Fruit fly (Drosophila melanogaster) whole organism, embryonic: ENCODE data around the gene CG33647.

Experiments used
- ATbp ChIP-seq: fragments of 200-800 bp; sonication (Bioruptor generic); optimal IDR thresholded peaks from 2 replicates; lab custom pipeline; 2017; ENCODE audit warnings: missing biosample characterization, mild to moderate bottlenecking, missing genetic modification characterization, missing genetic modification reagents
- BEAF-32 ChIP-seq: fragments of 200-800 bp; sonication (Bioruptor generic); optimal IDR thresholded peaks from 3 replicates; lab custom pipeline; 2017; ENCODE audit warnings: missing biosample characterization, missing genetic modification characterization, mild to moderate bottlenecking, moderate library complexity, missing genetic modification reagents
- Bgb ChIP-seq: fragments of 200-800 bp; sonication (Bioruptor generic); IDR thresholded peaks from 2 replicates; pipeline ENCODE4 v1.3.6; 2022; ENCODE audit warnings: missing biosample characterization, missing genetic modification characterization; ENCODE audit not compliant: partially characterized antibody
- CG10267 ChIP-seq: fragments of 200-800 bp; sonication (Bioruptor generic); optimal IDR thresholded peaks from 2 replicates; lab custom pipeline; 2018; ENCODE audit warnings: missing biosample characterization, mild to moderate bottlenecking, missing genetic modification characterization, moderate library complexity
- CG10979 ChIP-seq: fragments of 200-800 bp; sonication (Bioruptor generic); optimal IDR thresholded peaks from 2 replicates; lab custom pipeline; 2018; ENCODE audit warnings: missing biosample characterization, mild to moderate bottlenecking, missing genetic modification characterization, moderate library complexity
- CG12391 ChIP-seq: fragments of 200-800 bp; sonication (Bioruptor generic); optimal IDR thresholded peaks from 3 replicates; lab custom pipeline; 2018; ENCODE audit warnings: missing biosample characterization, mild to moderate bottlenecking, missing genetic modification characterization, moderate library complexity
- CG14441 ChIP-seq: fragments of 200-800 bp; sonication (Bioruptor generic); IDR thresholded peaks from 2 replicates; pipeline ENCODE4 v1.3.6; 2022; ENCODE audit warnings: missing biosample characterization, missing genetic modification characterization
- CG15696 ChIP-seq: fragments of 200-800 bp; sonication (Bioruptor generic); optimal IDR thresholded peaks from 2 replicates; lab custom pipeline; 2019; ENCODE audit warnings: missing biosample characterization, mild to moderate bottlenecking, missing genetic modification characterization, moderate library complexity
- CG17361 ChIP-seq: fragments of 200-800 bp; sonication (Bioruptor generic); IDR thresholded peaks from 3 replicates; pipeline ENCODE4 v1.3.6; 2022; ENCODE audit warnings: missing biosample characterization, missing genetic modification characterization
- CG18262 ChIP-seq: fragments of 200-800 bp; optimal IDR thresholded peaks from 3 replicates; lab custom pipeline; 2019; ENCODE audit warnings: missing biosample characterization, mild to moderate bottlenecking, missing genetic modification characterization, moderate library complexity
- CG2712 ChIP-seq: fragments of 200-800 bp; optimal IDR thresholded peaks from 3 replicates; lab custom pipeline; 2019; ENCODE audit warnings: missing biosample characterization, mild to moderate bottlenecking, missing genetic modification characterization, moderate library complexity
- CG30403 ChIP-seq: fragments of 200-800 bp; sonication (Bioruptor generic); optimal IDR thresholded peaks from 3 replicates; lab custom pipeline; 2016; ENCODE audit warnings: missing biosample characterization, missing genetic modification characterization
- CG31441 ChIP-seq: fragments of 200-800 bp; sonication (Bioruptor generic); IDR thresholded peaks from 2 replicates; pipeline ENCODE4 v1.3.6; 2022; ENCODE audit warnings: missing biosample characterization, missing genetic modification characterization
- CG3163 ChIP-seq: fragments of 200-800 bp; sonication (Bioruptor generic); optimal IDR thresholded peaks from 3 replicates; lab custom pipeline; 2016; ENCODE audit warnings: missing biosample characterization, missing genetic modification characterization
- CG3726 ChIP-seq: fragments of 200-800 bp; sonication (Bioruptor generic); IDR thresholded peaks from 3 replicates; pipeline ENCODE4, ENCODE4 v1.3.6; 2022; ENCODE audit warnings: missing biosample characterization, missing genetic modification characterization
- CG7839 ChIP-seq: fragments of 200-800 bp; sonication (Bioruptor generic); optimal IDR thresholded peaks from 3 replicates; lab custom pipeline; 2018; ENCODE audit warnings: missing biosample characterization, mild to moderate bottlenecking, missing genetic modification characterization, moderate library complexity
- CG8388 ChIP-seq: fragments of 200-800 bp; sonication (Bioruptor generic); optimal IDR thresholded peaks from 2 replicates; lab custom pipeline; 2019; ENCODE audit warnings: missing biosample characterization, mild to moderate bottlenecking, missing genetic modification characterization, moderate library complexity
- CG9727 ChIP-seq: fragments of 200-800 bp; sonication (Bioruptor generic); optimal IDR thresholded peaks from 3 replicates; lab custom pipeline; 2017; ENCODE audit warnings: missing biosample characterization, mild to moderate bottlenecking, missing genetic modification characterization
- Dad ChIP-seq: fragments of 200-800 bp; sonication (Bioruptor generic); optimal IDR thresholded peaks from 3 replicates; lab custom pipeline; 2016; ENCODE audit warnings: missing biosample characterization, missing genetic modification characterization
- Dp ChIP-seq: fragments of 200-800 bp; sonication (Bioruptor generic); optimal IDR thresholded peaks from 2 replicates; lab custom pipeline; 2018; ENCODE audit warnings: missing biosample characterization, mild to moderate bottlenecking, missing genetic modification characterization, moderate library complexity
- GATAe ChIP-seq: fragments of 200-800 bp; sonication (Bioruptor generic); conservative IDR thresholded peaks from 2 replicates; pipeline ENCODE4 v1.3.6; 2022; ENCODE audit warnings: missing biosample characterization, missing genetic modification characterization
- Gsc ChIP-seq: fragments of 200-800 bp; sonication (Bioruptor generic); IDR thresholded peaks from 2 replicates; pipeline ENCODE4 v1.3.6; 2022; ENCODE audit warnings: missing biosample characterization, missing genetic modification characterization
- H2.0 ChIP-seq: fragments of 200-800 bp; sonication (Bioruptor generic); IDR thresholded peaks from 2 replicates; pipeline ENCODE4 v1.3.6; 2022; ENCODE audit warnings: missing biosample characterization, missing genetic modification characterization
- Hmr ChIP-seq: fragments of 200-800 bp; sonication (Bioruptor generic); optimal IDR thresholded peaks from 3 replicates; lab custom pipeline; 2017; ENCODE audit warnings: mild to moderate bottlenecking, missing biosample characterization, missing genetic modification reagents, missing genetic modification characterization
- Lhr ChIP-seq: fragments of 200-800 bp; sonication (Bioruptor generic); optimal IDR thresholded peaks from 3 replicates; lab custom pipeline; 2017; ENCODE audit warnings: mild to moderate bottlenecking, missing biosample characterization, missing genetic modification reagents, missing genetic modification characterization
- MESR4 ChIP-seq: fragments of 200-800 bp; sonication (Bioruptor generic); optimal IDR thresholded peaks from 2 replicates; lab custom pipeline; 2018; ENCODE audit warnings: missing biosample characterization, mild to moderate bottlenecking, missing genetic modification characterization, moderate library complexity
- Mad ChIP-seq: fragments of 200-800 bp; sonication (Bioruptor generic); optimal IDR thresholded peaks from 2 replicates; lab custom pipeline; 2016; ENCODE audit warnings: missing biosample characterization, missing genetic modification characterization
- Nf-YA ChIP-seq: fragments of 200-800 bp; sonication (Bioruptor generic); IDR thresholded peaks from 2 replicates; pipeline ENCODE4 v1.3.6; 2022; ENCODE audit warnings: missing biosample characterization, missing genetic modification characterization
- Nf-YC ChIP-seq: fragments of 200-800 bp; optimal IDR thresholded peaks from 3 replicates; lab custom pipeline; 2019; ENCODE audit warnings: missing biosample characterization, mild to moderate bottlenecking, missing genetic modification characterization, moderate library complexity
- Oaz ChIP-seq: fragments of 200-800 bp; sonication (Bioruptor generic); IDR thresholded peaks from 2 replicates; pipeline ENCODE4 v1.3.6; 2022; ENCODE audit warnings: missing biosample characterization, missing genetic modification characterization
- chinmo ChIP-seq: fragments of 200-800 bp; sonication (Bioruptor generic); IDR thresholded peaks from 4 replicates; pipeline ENCODE4 v1.3.6; 2022; ENCODE audit warnings: missing biosample characterization, missing genetic modification characterization; ENCODE audit not compliant: partially characterized antibody
- corto ChIP-seq: fragments of 200-800 bp; sonication (Bioruptor generic); optimal IDR thresholded peaks from 2 replicates; lab custom pipeline; 2016; ENCODE audit warnings: missing biosample characterization, mild to moderate bottlenecking, missing genetic modification characterization, moderate library complexity
- esg ChIP-seq: fragments of 200-800 bp; sonication (Bioruptor generic); conservative IDR thresholded peaks from 2 replicates; pipeline ENCODE4 v1.3.6; 2022; ENCODE audit warnings: missing biosample characterization, missing genetic modification characterization
- exex ChIP-seq: fragments of 200-800 bp; sonication (Bioruptor generic); optimal IDR thresholded peaks from 4 replicates; lab custom pipeline; 2018; ENCODE audit warnings: missing biosample characterization, mild to moderate bottlenecking, missing genetic modification characterization, moderate library complexity
- fru ChIP-seq: fragments of >200 bp; optimal IDR thresholded peaks from 2 replicates; lab custom pipeline; 2017
- gce ChIP-seq: fragments of 200-800 bp; sonication (Bioruptor generic); IDR thresholded peaks from 3 replicates; pipeline ENCODE4 v1.3.6; 2022; ENCODE audit warnings: missing biosample characterization, missing genetic modification characterization
- knrl ChIP-seq: fragments of 200-800 bp; sonication (Bioruptor generic); IDR thresholded peaks from 3 replicates; pipeline ENCODE4 v1.3.6; 2022; ENCODE audit warnings: missing biosample characterization, missing genetic modification characterization; ENCODE audit not compliant: partially characterized antibody
- lbe ChIP-seq: fragments of 200-800 bp; sonication (Bioruptor generic); optimal IDR thresholded peaks from 2 replicates; lab custom pipeline; 2016; ENCODE audit warnings: missing biosample characterization, mild to moderate bottlenecking, missing genetic modification characterization
- lola ChIP-seq, 3 experiments: fragments of >200 bp in 2 of 3; fragments of 200-800 bp in 1 of 3; sonication (Bioruptor generic) in 1 of 3; optimal IDR thresholded peaks; 2 replicates each; lab custom pipeline; 2017 to 2019; ENCODE audit warnings: missing biosample characterization in 3 of 3, missing genetic modification characterization in 3 of 3, mild to moderate bottlenecking in 1 of 3, moderate library complexity in 1 of 3
- nmo ChIP-seq: fragments of 200-800 bp; sonication (Bioruptor generic); optimal IDR thresholded peaks from 2 replicates; lab custom pipeline; 2018; ENCODE audit warnings: missing biosample characterization, mild to moderate bottlenecking, missing genetic modification characterization, moderate library complexity
- pita ChIP-seq: fragments of 200-800 bp; sonication (Bioruptor generic); optimal IDR thresholded peaks from 2 replicates; lab custom pipeline; 2017; ENCODE audit warnings: missing biosample characterization, mild to moderate bottlenecking, missing genetic modification characterization
- prd ChIP-seq, 3 experiments: fragments of >200 bp in 2 of 3; fragments of 200-800 bp in 1 of 3; sonication (Bioruptor generic) in 1 of 3; optimal IDR thresholded peaks in 2 of 3; IDR thresholded peaks in 1 of 3; 2 replicates in 2 of 3; 3 replicates in 1 of 3; pipeline versions ENCODE4 v1.3.6 to Lab custom; 2017 to 2022; ENCODE audit warnings: missing biosample characterization in 1 of 3, missing genetic modification characterization in 1 of 3
- row ChIP-seq: fragments of 200-800 bp; sonication (Bioruptor generic); IDR thresholded peaks from 3 replicates; pipeline ENCODE4 v1.3.6; 2022; ENCODE audit warnings: missing biosample characterization, missing genetic modification characterization
- scrt ChIP-seq: fragments of 200-800 bp; sonication (Bioruptor generic); optimal IDR thresholded peaks from 2 replicates; lab custom pipeline; 2018; ENCODE audit warnings: missing biosample characterization, mild to moderate bottlenecking, missing genetic modification characterization, moderate library complexity
- slbo ChIP-seq: fragments of 200-800 bp; sonication (Bioruptor generic); IDR thresholded peaks from 2 replicates; pipeline ENCODE4 v1.3.6; 2022; ENCODE audit warnings: missing biosample characterization, missing genetic modification characterization
- tin ChIP-seq: fragments of 200-800 bp; sonication (Bioruptor generic); optimal IDR thresholded peaks from 3 replicates; lab custom pipeline; 2016; ENCODE audit warnings: missing biosample characterization, missing genetic modification characterization
- unpg ChIP-seq: fragments of 200-800 bp; sonication (Bioruptor generic); optimal IDR thresholded peaks from 3 replicates; lab custom pipeline; 2018; ENCODE audit warnings: missing biosample characterization, mild to moderate bottlenecking, missing genetic modification characterization, moderate library complexity
- vvl ChIP-seq: fragments of 200-800 bp; sonication (Bioruptor generic); IDR thresholded peaks from 2 replicates; pipeline ENCODE4 v1.3.6; 2022; ENCODE audit warnings: missing biosample characterization, missing genetic modification characterization

The CG33647 gene

dm6 chr3L:19194066-19194683 is 42.0 kb upstream of the CG33647 start (continued):
- no peak for TF ChIP-seq CG14441
- TF ChIP-seq CG7839 (tag; lab: Kevin White, UChicago) = peak; percentile 19
- TF ChIP-seq Bgb (GFP tag; lab: Robert Waterston, UW) = no peak
- TF ChIP-seq gce = no peak
- peak; percentile 17 for TF ChIP-seq CG8388
- TF ChIP-seq Nf-YC = no peak
- peak; percentile 46 for TF ChIP-seq CG18262
- TF ChIP-seq MESR4 (GFP tag; lab: Kevin White, UChicago) = no peak
- TF ChIP-seq CG15696 = peak; percentile 6
- TF ChIP-seq prd (optimal IDR thresholded peaks at IDR 0.05; lab: Kevin White, UChicago) = no peak
- TF ChIP-seq prd (GFP tag; IDR thresholded peaks at IDR 0.05; lab: Robert Waterston, UW) = peak; percentile 40; the same call in 2 of the 3 replicates
- peak; percentile 60 for TF ChIP-seq CG2712 (tag; lab: Kevin White, UChicago)
- no peak for TF ChIP-seq exex (tag; lab: Kevin White, UChicago)
- peak; percentile 31 for TF ChIP-seq CG12391 (tag; lab: Kevin White, UChicago)
- TF ChIP-seq Gsc (GFP tag; lab: Robert Waterston, UW) = no peak
- no peak for TF ChIP-seq Mad (GFP tag; lab: Kevin White, UChicago)
- TF ChIP-seq CG31441 = 0 out of 2 replicates have a peak, but pooled peaks have one; percentile 13
- TF ChIP-seq pita (GFP tag; lab: Kevin White, UChicago) = no peak
- no peak for TF ChIP-seq CG3163
- no peak for TF ChIP-seq Nf-YA
- no peak for TF ChIP-seq Dp
- no peak for TF ChIP-seq CG3726 (GFP tag; lab: Robert Waterston, UW)
- no peak for TF ChIP-seq ATbp
- TF ChIP-seq Dad (GFP tag; lab: Kevin White, UChicago) = no peak
- no peak for TF ChIP-seq scrt
- TF ChIP-seq lbe (GFP tag; lab: Kevin White, UChicago) = peak; percentile 93
- peak; percentile 15 for TF ChIP-seq Hmr (GFP tag; lab: Kevin White, UChicago)
- 0 out of 3 replicates have a peak, but pooled peaks have one; percentile 20 for TF ChIP-seq CG17361 (GFP tag; lab: Robert Waterston, UW)
- TF ChIP-seq H2.0 (GFP tag; lab: Robert Waterston, UW) = peak; percentile 22; the same call in 1 of the 2 replicates
- TF ChIP-seq fru = no peak
- no peak for TF ChIP-seq knrl (GFP tag; lab: Robert Waterston, UW)
- TF ChIP-seq slbo (GFP tag; lab: Robert Waterston, UW) = 0 out of 2 replicates have a peak, but pooled peaks have one; percentile 18
- peak; percentile 3 for TF ChIP-seq nmo (GFP tag; lab: Kevin White, UChicago)
- no peak for TF ChIP-seq Lhr (GFP tag; lab: Kevin White, UChicago)
- TF ChIP-seq unpg (GFP tag; lab: Kevin White, UChicago) = peak; percentile 54
- peak; percentile 27 for TF ChIP-seq CG10979
- no peak for TF ChIP-seq chinmo (GFP tag; lab: Robert Waterston, UW)
- 0 out of 2 replicates have a peak, but pooled peaks have one; percentile 10 for TF ChIP-seq esg (GFP tag; lab: Robert Waterston, UW)
- TF ChIP-seq row (GFP tag; lab: Robert Waterston, UW) = peak; percentile 39; the same call in 2 of the 3 replicates
- peak; percentile 11 for TF ChIP-seq CG30403 (GFP tag; lab: Kevin White, UChicago)
- peak in 1 of 3 experiments; percentile 32 for TF ChIP-seq lola (GFP tag; optimal IDR thresholded peaks at IDR 0.05; lab: Kevin White, UChicago)
- TF ChIP-seq CG9727 (GFP tag; lab: Kevin White, UChicago) = peak; percentile 6
- peak; percentile 7 for TF ChIP-seq CG10267 (tag; lab: Kevin White, UChicago)
- TF ChIP-seq corto (GFP tag; lab: Kevin White, UChicago) = peak; percentile 90
- TF ChIP-seq Oaz (GFP tag; lab: Robert Waterston, UW) = no peak
- TF ChIP-seq tin = no peak
- no peak for TF ChIP-seq BEAF-32 (GFP tag; lab: Kevin White, UChicago)
- peak; percentile 35; the same call in 1 of the 2 replicates for TF ChIP-seq vvl (GFP tag; lab: Robert Waterston, UW)
- TF ChIP-seq GATAe (GFP tag; lab: Robert Waterston, UW) = no peak
